Worm (Caenorhabditis elegans) whole organism, late embryonic: ENCODE results near the gene C03C10.5.

Source experiments
- C08G9.2 ChIP-seq: sonication (generic microtip); optimal IDR thresholded peaks from 2 replicates; lab custom pipeline; 2016; ENCODE audit warnings: mild to moderate bottlenecking, missing genetic modification characterization, moderate library complexity, missing compliant biosample characterization
- C38D4.7 ChIP-seq: fragments of 200-800 bp; sonication (Bioruptor generic); optimal IDR thresholded peaks from 2 replicates; lab custom pipeline; 2018; ENCODE audit warnings: mild to moderate bottlenecking, missing genetic modification characterization, moderate library complexity, missing compliant biosample characterization
- F13H6.1 ChIP-seq: sonication (generic microtip); optimal IDR thresholded peaks from 2 replicates; lab custom pipeline; 2016; ENCODE audit warnings: missing genetic modification characterization, missing compliant biosample characterization
- K02D7.2 ChIP-seq: sonication (generic microtip); optimal IDR thresholded peaks from 2 replicates; lab custom pipeline; 2017; ENCODE audit warnings: mild to moderate bottlenecking, missing genetic modification characterization, missing compliant biosample characterization
- K09A11.1 ChIP-seq: sonication (generic microtip); optimal IDR thresholded peaks from 2 replicates; lab custom pipeline; 2017; ENCODE audit warnings: antibody characterized with exemption, mild to moderate bottlenecking, missing genetic modification characterization, missing compliant biosample characterization; ENCODE audit not compliant: insufficient read depth
- Y22D7AL.16 ChIP-seq: sonication (generic microtip); optimal IDR thresholded peaks from 2 replicates; lab custom pipeline; 2016; ENCODE audit warnings: missing genetic modification characterization, missing compliant biosample characterization
- ahr-1 ChIP-seq: sonication (generic microtip); optimal IDR thresholded peaks from 2 replicates; lab custom pipeline; 2016; ENCODE audit warnings: missing genetic modification characterization, missing compliant biosample characterization
- ceh-14 ChIP-seq: sonication (generic microtip); optimal IDR thresholded peaks from 2 replicates; lab custom pipeline; 2016; ENCODE audit warnings: missing genotype, missing genetic modification characterization, missing compliant biosample characterization
- ceh-18 ChIP-seq: sonication (generic microtip); optimal IDR thresholded peaks from 2 replicates; lab custom pipeline; 2016; ENCODE audit warnings: missing genetic modification characterization, missing compliant biosample characterization
- ceh-22 ChIP-seq: sonication (generic microtip); optimal IDR thresholded peaks from 2 replicates; lab custom pipeline; 2017; ENCODE audit warnings: missing biosample characterization, missing genetic modification characterization
- ceh-34 ChIP-seq: sonication (generic microtip); optimal IDR thresholded peaks from 2 replicates; lab custom pipeline; 2016; ENCODE audit warnings: mild to moderate bottlenecking, missing genetic modification characterization, missing compliant biosample characterization
- ceh-45 ChIP-seq: fragments of 200-800 bp; sonication (Bioruptor generic); IDR thresholded peaks from 2 replicates; pipeline ENCODE4 v1.3.6; 2022; ENCODE audit warnings: missing genetic modification reagents, missing genetic modification characterization, missing compliant biosample characterization
- che-1 ChIP-seq: sonication (generic microtip); optimal IDR thresholded peaks from 2 replicates; lab custom pipeline; 2016; ENCODE audit warnings: mild to moderate bottlenecking, missing genetic modification characterization, missing compliant biosample characterization
- elt-2 ChIP-seq: sonication (generic microtip); optimal IDR thresholded peaks from 2 replicates; lab custom pipeline; 2016; ENCODE audit warnings: missing genetic modification reagents, missing genetic modification characterization, missing compliant biosample characterization
- fkh-6 ChIP-seq: sonication (generic microtip); optimal IDR thresholded peaks from 2 replicates; lab custom pipeline; 2016; ENCODE audit warnings: missing genetic modification characterization, missing compliant biosample characterization
- gmeb-2 ChIP-seq: sonication (generic microtip); optimal IDR thresholded peaks from 2 replicates; lab custom pipeline; 2016; ENCODE audit warnings: missing genetic modification characterization, inconsistent platforms, missing compliant biosample characterization
- hlh-30 ChIP-seq: sonication (generic microtip); optimal IDR thresholded peaks from 2 replicates; lab custom pipeline; 2017; ENCODE audit warnings: antibody characterized with exemption, missing genetic modification characterization, missing compliant biosample characterization; ENCODE audit not compliant: insufficient read depth
- hlh-6 ChIP-seq: sonication (generic microtip); optimal IDR thresholded peaks from 2 replicates; lab custom pipeline; 2016; ENCODE audit warnings: missing genotype, missing genetic modification characterization, missing compliant biosample characterization
- hlh-8 ChIP-seq: sonication (generic microtip); optimal IDR thresholded peaks from 2 replicates; lab custom pipeline; 2016; ENCODE audit warnings: missing genotype, missing genetic modification characterization, missing compliant biosample characterization
- lim-6 ChIP-seq: sonication (generic microtip); optimal IDR thresholded peaks from 2 replicates; lab custom pipeline; 2016; ENCODE audit warnings: missing genetic modification characterization, missing compliant biosample characterization
- lin-11 ChIP-seq: fragments of 200-800 bp; sonication (Bioruptor generic); optimal IDR thresholded peaks from 2 replicates; lab custom pipeline; 2018; ENCODE audit warnings: mild to moderate bottlenecking, missing genetic modification characterization, missing compliant biosample characterization
- madf-2 ChIP-seq: sonication (generic microtip); optimal IDR thresholded peaks from 2 replicates; lab custom pipeline; 2017; ENCODE audit warnings: missing genetic modification characterization, missing compliant biosample characterization
- mec-3 ChIP-seq: sonication (generic microtip); optimal IDR thresholded peaks from 2 replicates; lab custom pipeline; 2016; ENCODE audit warnings: borderline replicate concordance, missing genetic modification characterization, missing compliant biosample characterization
- nhr-232 ChIP-seq: sonication (generic microtip); optimal IDR thresholded peaks from 2 replicates; lab custom pipeline; 2016; ENCODE audit warnings: missing genetic modification characterization, missing compliant biosample characterization
- odd-2 ChIP-seq: sonication (generic microtip); optimal IDR thresholded peaks from 2 replicates; lab custom pipeline; 2017; ENCODE audit warnings: antibody characterized with exemption, mild to moderate bottlenecking, missing genetic modification characterization, missing compliant biosample characterization
- pax-1 ChIP-seq: fragments of 150-350 bp; optimal IDR thresholded peaks from 2 replicates; lab custom pipeline; 2014; ENCODE audit warnings: missing biosample characterization, missing genetic modification characterization
- pha-2 ChIP-seq: sonication (generic microtip); optimal IDR thresholded peaks from 2 replicates; lab custom pipeline; 2017; ENCODE audit warnings: mild to moderate bottlenecking, missing genetic modification characterization, missing compliant biosample characterization
- pha-4 ChIP-seq: fragments of 150-350 bp; optimal IDR thresholded peaks from 2 replicates; lab custom pipeline; 2018; ENCODE audit warnings: missing biosample characterization, missing genetic modification reagents, missing genetic modification characterization
- rnt-1 ChIP-seq: sonication (generic microtip); optimal IDR thresholded peaks from 2 replicates; lab custom pipeline; 2016; ENCODE audit warnings: missing genetic modification characterization, missing compliant biosample characterization
- sdc-2 ChIP-seq: sonication (generic microtip); optimal IDR thresholded peaks from 2 replicates; lab custom pipeline; 2016; ENCODE audit warnings: missing genotype, missing genetic modification characterization, missing compliant biosample characterization
- sox-2 ChIP-seq: fragments of 200-800 bp; sonication (Bioruptor generic); IDR thresholded peaks from 2 replicates; pipeline ENCODE4 v1.3.6; 2022; ENCODE audit warnings: missing genetic modification reagents, missing genetic modification characterization, missing compliant biosample characterization
- sox-4 ChIP-seq: sonication (generic microtip); optimal IDR thresholded peaks from 2 replicates; lab custom pipeline; 2017; ENCODE audit warnings: mild to moderate bottlenecking, missing genetic modification characterization, inconsistent platforms, missing compliant biosample characterization
- syd-9 ChIP-seq: sonication (generic microtip); optimal IDR thresholded peaks from 2 replicates; lab custom pipeline; 2016; ENCODE audit warnings: mild to moderate bottlenecking, missing genetic modification characterization, moderate library complexity, missing compliant biosample characterization
- unc-3 ChIP-seq, 2 experiments: fragments of 200-800 bp in 1 of 2; sonication (Bioruptor generic) in 1 of 2; sonication (generic microtip) in 1 of 2; conservative IDR thresholded peaks in 1 of 2; optimal IDR thresholded peaks in 1 of 2; 2 replicates each; pipeline versions ENCODE4 v1.3.6 to Lab custom; 2016 to 2022; ENCODE audit warnings: missing compliant biosample characterization in 2 of 2, missing genetic modification characterization in 2 of 2, missing genetic modification reagents in 1 of 2
- unc-42 ChIP-seq: sonication (generic microtip); optimal IDR thresholded peaks from 2 replicates; lab custom pipeline; 2016; ENCODE audit warnings: missing genotype, missing genetic modification characterization, missing compliant biosample characterization
- unc-55 ChIP-seq: sonication (generic microtip); optimal IDR thresholded peaks from 2 replicates; lab custom pipeline; 2017; ENCODE audit warnings: missing biosample characterization, missing genetic modification reagents, missing genetic modification characterization
- unc-86 ChIP-seq: sonication (generic microtip); optimal IDR thresholded peaks from 2 replicates; lab custom pipeline; 2016; ENCODE audit warnings: missing genetic modification characterization, missing compliant biosample characterization

Gene C03C10.5

ce11 chrIII:4085657-4086056, 6.3 kb downstream of the C03C10.5 start:
- no peak for TF ChIP-seq C38D4.7
- no peak for TF ChIP-seq lin-11
- no peak for TF ChIP-seq sdc-2
- TF ChIP-seq hlh-6 (tag; lab: Kevin White, UChicago) = no peak
- no peak for TF ChIP-seq pax-1 (tag; lab: Kevin White, UChicago)
- TF ChIP-seq rnt-1 (tag; lab: Kevin White, UChicago) = no peak
- no peak for TF ChIP-seq syd-9
- no peak for TF ChIP-seq K09A11.1 (tag; lab: Kevin White, UChicago)
- TF ChIP-seq ceh-22 (tag; lab: Kevin White, UChicago) = no peak
- no peak for TF ChIP-seq ahr-1 (tag; lab: Kevin White, UChicago)
- no peak for TF ChIP-seq fkh-6
- no peak for TF ChIP-seq K02D7.2 (tag; lab: Kevin White, UChicago)
- TF ChIP-seq hlh-30 (tag; lab: Kevin White, UChicago) = no peak

DNA sequence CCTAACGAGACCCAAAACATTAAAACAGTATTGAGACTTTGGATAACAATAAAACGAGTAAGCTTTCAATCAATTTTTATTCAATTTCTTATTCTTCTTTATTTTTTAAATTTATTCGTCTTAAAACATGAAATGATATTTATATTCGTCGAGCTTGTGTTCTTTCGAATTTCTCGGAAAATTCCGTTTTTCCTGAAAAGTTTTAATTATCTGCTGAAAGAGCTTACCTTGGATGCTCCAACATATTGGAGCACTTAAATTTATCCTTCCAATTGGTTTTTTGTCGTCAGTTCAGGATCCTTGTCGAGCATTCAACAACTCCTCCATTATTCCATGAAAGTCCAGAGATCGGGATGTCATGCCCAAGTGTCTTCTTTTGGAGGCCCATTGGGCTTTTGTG, 8.5 kb downstream of the C03C10.5 start:
- TF ChIP-seq madf-2 (tag; lab: Kevin White, UChicago) (no peak), ceh-14 (tag; lab: Kevin White, UChicago) (no peak), unc-86 (tag; lab: Kevin White, UChicago) (no peak), nhr-232 (tag; lab: Kevin White, UChicago) (no peak), fkh-6 (no peak), che-1 (tag; lab: Kevin White, UChicago) (no peak), F13H6.1 (no peak), elt-2 (tag; lab: Kevin White, UChicago) (no peak), gmeb-2 (tag; lab: Kevin White, UChicago) (no peak), ahr-1 (tag; lab: Kevin White, UChicago) (no peak), ceh-34 (tag; lab: Kevin White, UChicago) (no peak), sox-2 (GFP tag; lab: Robert Waterston, UW) (no peak), lim-6 (tag; lab: Kevin White, UChicago) (no peak), ceh-45 (GFP tag; lab: Robert Waterston, UW) (no peak), sox-4 (tag; lab: Kevin White, UChicago) (no peak)

ce11 chrIII:4070239-4070638, 21.7 kb downstream of the C03C10.5 start:
- TF ChIP-seq sox-4 (tag; lab: Kevin White, UChicago) (no peak), ceh-14 (tag; lab: Kevin White, UChicago) (peak; percentile 77), C38D4.7 (no peak), pha-2 (tag; lab: Kevin White, UChicago) (no peak), unc-55 (no peak), hlh-8 (tag; lab: Kevin White, UChicago) (no peak), unc-42 (tag; lab: Kevin White, UChicago) (peak; percentile 86), unc-3 (GFP tag; conservative IDR thresholded peaks at IDR 0.05; lab: Robert Waterston, UW) (no peak), unc-3 (tag; optimal IDR thresholded peaks at IDR 0.05; lab: Kevin White, UChicago) (no peak), pax-1 (tag; lab: Kevin White, UChicago) (no peak), C08G9.2 (no peak), ceh-18 (no peak), Y22D7AL.16 (no peak), odd-2 (no peak), pha-4 (no peak)

ce11 chrIII:4068120-4068519, 23.8 kb downstream of the C03C10.5 start:
- no peak for TF ChIP-seq mec-3 (tag; lab: Kevin White, UChicago)
- peak; percentile 31 for TF ChIP-seq ceh-14 (tag; lab: Kevin White, UChicago)
